Fruit fly (Drosophila melanogaster) whole organism, embryonic: ENCODE results near the gene CG11828.

ENCODE experiments used
- CG11504 ChIP-seq: fragments of 200-800 bp; sonication (Bioruptor generic); optimal IDR thresholded peaks from 3 replicates; lab custom pipeline; 2019; ENCODE audit warnings: missing biosample characterization, mild to moderate bottlenecking, missing genetic modification characterization, moderate library complexity
- CG13296 ChIP-seq: fragments of 200-800 bp; sonication (Bioruptor generic); optimal IDR thresholded peaks from 3 replicates; lab custom pipeline; 2018; ENCODE audit warnings: missing biosample characterization, mild to moderate bottlenecking, missing genetic modification characterization
- CG14050 ChIP-seq: fragments of 200-800 bp; sonication (Bioruptor generic); IDR thresholded peaks from 3 replicates; pipeline ENCODE4 v1.3.6; 2022; ENCODE audit warnings: missing biosample characterization, missing genetic modification characterization
- CG15073 ChIP-seq: fragments of 200-800 bp; sonication (Bioruptor generic); optimal IDR thresholded peaks from 2 replicates; lab custom pipeline; 2016; ENCODE audit warnings: missing biosample characterization, missing genetic modification characterization
- CG16815 ChIP-seq: fragments of 200-800 bp; sonication (Bioruptor generic); optimal IDR thresholded peaks from 3 replicates; lab custom pipeline; 2017; ENCODE audit warnings: missing biosample characterization, mild to moderate bottlenecking, missing genetic modification characterization
- CG2120 ChIP-seq: fragments of 200-800 bp; sonication (Bioruptor generic); optimal IDR thresholded peaks from 3 replicates; lab custom pipeline; 2016; ENCODE audit warnings: missing biosample characterization, missing genetic modification characterization
- CG31365 ChIP-seq: fragments of 200-800 bp; sonication (Bioruptor generic); optimal IDR thresholded peaks from 2 replicates; lab custom pipeline; 2018; ENCODE audit warnings: missing biosample characterization, mild to moderate bottlenecking, missing genetic modification characterization
- CG34422 ChIP-seq: fragments of 200-800 bp; sonication (Bioruptor generic); IDR thresholded peaks from 3 replicates; pipeline ENCODE4 v1.3.6; 2022; ENCODE audit warnings: missing biosample characterization, missing genetic modification characterization
- CG4328 ChIP-seq: fragments of 200-800 bp; sonication (Bioruptor generic); optimal IDR thresholded peaks from 3 replicates; lab custom pipeline; 2017; ENCODE audit warnings: missing biosample characterization, missing genetic modification reagents, missing genetic modification characterization
- CG5953 ChIP-seq: fragments of 200-800 bp; sonication (Bioruptor generic); IDR thresholded peaks from 2 replicates; pipeline ENCODE4 v1.3.6; 2022; ENCODE audit warnings: missing biosample characterization, missing genetic modification characterization
- CG8290 ChIP-seq, 3 experiments: fragments of 200-800 bp; sonication (Bioruptor generic); optimal IDR thresholded peaks; 2 replicates each; lab custom pipeline; 2016 to 2019; ENCODE audit warnings: missing biosample characterization in 3 of 3, missing genetic modification characterization in 3 of 3, mild to moderate bottlenecking in 2 of 3, moderate library complexity in 1 of 3
- CTCF ChIP-seq: fragments of 200-800 bp; sonication (Bioruptor generic); optimal IDR thresholded peaks from 2 replicates; lab custom pipeline; 2017; ENCODE audit warnings: missing biosample characterization, mild to moderate bottlenecking, missing genetic modification characterization, moderate library complexity
- Dp ChIP-seq: fragments of 200-800 bp; sonication (Bioruptor generic); optimal IDR thresholded peaks from 2 replicates; lab custom pipeline; 2018; ENCODE audit warnings: missing biosample characterization, mild to moderate bottlenecking, missing genetic modification characterization, moderate library complexity
- Fer2 ChIP-seq: fragments of 200-800 bp; sonication (Bioruptor generic); optimal IDR thresholded peaks from 2 replicates; lab custom pipeline; 2018; ENCODE audit warnings: missing biosample characterization, mild to moderate bottlenecking, missing genetic modification characterization, moderate library complexity
- HLH4C ChIP-seq: fragments of 200-800 bp; sonication (Bioruptor generic); IDR thresholded peaks from 3 replicates; pipeline ENCODE4 v1.3.6; 2022; ENCODE audit warnings: missing biosample characterization, missing genetic modification characterization; ENCODE audit not compliant: partially characterized antibody
- Hand ChIP-seq: fragments of 200-800 bp; sonication (Bioruptor generic); optimal IDR thresholded peaks from 2 replicates; lab custom pipeline; 2017; ENCODE audit warnings: mild to moderate bottlenecking, missing biosample characterization, missing genetic modification reagents, missing genetic modification characterization
- HmgZ ChIP-seq: fragments of 200-800 bp; sonication (Bioruptor generic); optimal IDR thresholded peaks from 2 replicates; lab custom pipeline; 2018; ENCODE audit warnings: missing biosample characterization, mild to moderate bottlenecking, missing genetic modification characterization
- Hr39 ChIP-seq: fragments of >200 bp; optimal IDR thresholded peaks from 2 replicates; lab custom pipeline; 2017
- Hsf ChIP-seq: fragments of 200-800 bp; sonication (Bioruptor generic); optimal IDR thresholded peaks from 3 replicates; lab custom pipeline; 2016; ENCODE audit warnings: missing biosample characterization, missing genetic modification characterization
- Lpt ChIP-seq: fragments of >200 bp; optimal IDR thresholded peaks from 2 replicates; lab custom pipeline; 2018; ENCODE audit warnings: missing biosample characterization, missing genetic modification characterization
- MESR4 ChIP-seq: fragments of 200-800 bp; sonication (Bioruptor generic); optimal IDR thresholded peaks from 2 replicates; lab custom pipeline; 2018; ENCODE audit warnings: missing biosample characterization, mild to moderate bottlenecking, missing genetic modification characterization, moderate library complexity
- NFAT ChIP-seq: fragments of 200-800 bp; sonication (Bioruptor generic); IDR thresholded peaks from 2 replicates; pipeline ENCODE4 v1.3.6; 2022; ENCODE audit warnings: missing biosample characterization, missing genetic modification characterization
- NK7.1 ChIP-seq: fragments of 200-800 bp; sonication (Bioruptor generic); optimal IDR thresholded peaks from 3 replicates; lab custom pipeline; 2016; ENCODE audit warnings: missing biosample characterization, missing genetic modification characterization
- Rfx ChIP-seq: fragments of 200-800 bp; sonication (Bioruptor generic); IDR thresholded peaks from 2 replicates; pipeline ENCODE4 v1.3.6; 2022; ENCODE audit warnings: missing biosample characterization, missing genetic modification characterization
- Stat92E ChIP-seq, 3 experiments: fragments of >200 bp in 2 of 3; fragments of 200-800 bp in 1 of 3; sonication (Bioruptor generic) in 1 of 3; optimal IDR thresholded peaks; 2 replicates each; lab custom pipeline; 2017 to 2019; ENCODE audit warnings: missing biosample characterization in 3 of 3, missing genetic modification characterization in 3 of 3, mild to moderate bottlenecking in 1 of 3, moderate library complexity in 1 of 3
- al ChIP-seq: fragments of 200-800 bp; sonication (Bioruptor generic); IDR thresholded peaks from 2 replicates; pipeline ENCODE4 v1.3.6; 2022; ENCODE audit warnings: missing biosample characterization, missing genetic modification characterization
- ash1 ChIP-seq: fragments of 200-800 bp; sonication (Bioruptor generic); optimal IDR thresholded peaks from 2 replicates; lab custom pipeline; 2018; ENCODE audit warnings: missing biosample characterization, mild to moderate bottlenecking, missing genetic modification characterization
- bab2 ChIP-seq: fragments of 200-800 bp; sonication (Bioruptor generic); optimal IDR thresholded peaks from 2 replicates; lab custom pipeline; 2016; ENCODE audit warnings: missing biosample characterization, missing genetic modification characterization
- bigmax ChIP-seq: fragments of 200-800 bp; sonication (Bioruptor generic); optimal IDR thresholded peaks from 2 replicates; lab custom pipeline; 2018; ENCODE audit warnings: missing biosample characterization, mild to moderate bottlenecking, missing genetic modification characterization
- cad ChIP-seq: fragments of >200 bp; optimal IDR thresholded peaks from 2 replicates; lab custom pipeline; 2017; ENCODE audit warnings: missing biosample characterization, missing genetic modification characterization
- dmrt99B ChIP-seq: fragments of 200-800 bp; sonication (Bioruptor generic); optimal IDR thresholded peaks from 2 replicates; lab custom pipeline; 2018; ENCODE audit warnings: missing biosample characterization, mild to moderate bottlenecking, missing genetic modification characterization, moderate library complexity
- ftz-f1 ChIP-seq: fragments of 200-800 bp; sonication (Bioruptor generic); optimal IDR thresholded peaks from 2 replicates; lab custom pipeline; 2016; ENCODE audit warnings: missing biosample characterization, missing genetic modification characterization
- gem ChIP-seq: fragments of 200-800 bp; sonication (Bioruptor generic); optimal IDR thresholded peaks from 2 replicates; lab custom pipeline; 2019; ENCODE audit warnings: missing biosample characterization, mild to moderate bottlenecking, missing genetic modification characterization, moderate library complexity
- gfzf ChIP-seq: fragments of 200-800 bp; sonication (Bioruptor generic); optimal IDR thresholded peaks from 2 replicates; lab custom pipeline; 2016; ENCODE audit warnings: missing biosample characterization, mild to moderate bottlenecking, missing genetic modification characterization, moderate library complexity
- gt ChIP-seq: fragments of 200-800 bp; sonication (Bioruptor generic); IDR thresholded peaks from 2 replicates; pipeline ENCODE4 v1.3.6; 2022; ENCODE audit warnings: missing biosample characterization, missing genetic modification characterization
- hkb ChIP-seq, 2 experiments: fragments of 200-800 bp in 1 of 2; fragments of >200 bp in 1 of 2; sonication (Bioruptor generic) in 1 of 2; IDR thresholded peaks in 1 of 2; optimal IDR thresholded peaks in 1 of 2; 2 replicates each; pipeline versions ENCODE4 v1.3.6 to Lab custom; 2017 to 2022; ENCODE audit warnings: missing biosample characterization in 1 of 2, missing genetic modification characterization in 1 of 2
- ind ChIP-seq: fragments of 200-800 bp; sonication (Bioruptor generic); optimal IDR thresholded peaks from 3 replicates; lab custom pipeline; 2016; ENCODE audit warnings: missing biosample characterization, missing genetic modification characterization
- jing ChIP-seq: fragments of 200-800 bp; sonication (Bioruptor generic); optimal IDR thresholded peaks from 2 replicates; lab custom pipeline; 2018; ENCODE audit warnings: missing biosample characterization, mild to moderate bottlenecking, missing genetic modification characterization
- lab ChIP-seq: fragments of 200-800 bp; sonication (Bioruptor generic); optimal IDR thresholded peaks from 3 replicates; lab custom pipeline; 2017; ENCODE audit warnings: missing biosample characterization, missing genetic modification characterization, mild to moderate bottlenecking, moderate library complexity, missing genetic modification reagents
- nerfin-1 ChIP-seq: fragments of 200-800 bp; sonication (Bioruptor generic); optimal IDR thresholded peaks from 3 replicates; lab custom pipeline; 2019; ENCODE audit warnings: missing biosample characterization, mild to moderate bottlenecking, missing genetic modification characterization, moderate library complexity
- onecut ChIP-seq: fragments of 200-800 bp; sonication (Bioruptor generic); IDR thresholded peaks from 2 replicates; pipeline ENCODE4 v1.3.6; 2022; ENCODE audit warnings: missing biosample characterization, missing genetic modification characterization
- p53 ChIP-seq: fragments of 200-800 bp; sonication (Bioruptor generic); optimal IDR thresholded peaks from 2 replicates; lab custom pipeline; 2016; ENCODE audit warnings: missing biosample characterization, missing genetic modification characterization
- pan ChIP-seq, 4 experiments: fragments of >200 bp in 3 of 4; fragments of 200-800 bp in 1 of 4; sonication (Bioruptor generic) in 1 of 4; optimal IDR thresholded peaks in 3 of 4; IDR thresholded peaks in 1 of 4; 2 replicates each; pipeline versions ENCODE4 v1.3.6 to Lab custom; 2017 to 2022; ENCODE audit warnings: missing biosample characterization in 2 of 4, missing genetic modification characterization in 2 of 4, mixed read lengths in 1 of 4
- pho ChIP-seq: fragments of 200-800 bp; sonication (Bioruptor generic); optimal IDR thresholded peaks from 2 replicates; lab custom pipeline; 2016; ENCODE audit warnings: missing biosample characterization, missing genetic modification characterization
- pros ChIP-seq: fragments of 200-800 bp; sonication (Bioruptor generic); optimal IDR thresholded peaks from 3 replicates; lab custom pipeline; 2019; ENCODE audit warnings: missing biosample characterization, mild to moderate bottlenecking, missing genetic modification characterization, moderate library complexity
- sisA ChIP-seq: fragments of 200-800 bp; sonication (Bioruptor generic); IDR thresholded peaks from 2 replicates; pipeline ENCODE4 v1.3.6; 2022; ENCODE audit warnings: missing biosample characterization, missing genetic modification characterization
- stwl ChIP-seq: fragments of 200-800 bp; sonication (Bioruptor generic); optimal IDR thresholded peaks from 3 replicates; lab custom pipeline; 2018; ENCODE audit warnings: missing biosample characterization, mild to moderate bottlenecking, missing genetic modification characterization, moderate library complexity
- sug ChIP-seq: fragments of 200-800 bp; optimal IDR thresholded peaks from 2 replicates; lab custom pipeline; 2019; ENCODE audit warnings: missing biosample characterization, mild to moderate bottlenecking, missing genetic modification characterization, moderate library complexity
- tgo ChIP-seq: fragments of 200-800 bp; sonication (Bioruptor generic); IDR thresholded peaks from 3 replicates; pipeline ENCODE4 v1.3.6; 2022; ENCODE audit warnings: missing biosample characterization, missing genetic modification characterization
- vfl ChIP-seq: fragments of 200-800 bp; sonication (Bioruptor generic); optimal IDR thresholded peaks from 2 replicates; lab custom pipeline; 2016; ENCODE audit warnings: missing biosample characterization, missing genetic modification characterization
- z ChIP-seq: fragments of 200-800 bp; sonication (Bioruptor generic); IDR thresholded peaks from 3 replicates; pipeline ENCODE4 v1.3.6; 2022; ENCODE audit warnings: missing biosample characterization, missing genetic modification characterization

The CG11828 gene

dm6 chr3R:28959105-28959504, 36.3 kb downstream of the CG11828 start (continued):
- TF ChIP-seq CG15073 (GFP tag; lab: Kevin White, UChicago) (no peak), CG11504 (peak; percentile 70), pan (optimal IDR thresholded peaks at IDR 0.05; lab: Kevin White, UChicago) (no peak), pan (GFP tag; optimal IDR thresholded peaks at IDR 0.05 in 1 of 2, IDR thresholded peaks at IDR 0.05 in 1 of 2) (peak in 1 of 2 experiments; percentile 44), Hr39 (lab: Kevin White, UChicago) (no peak), CTCF (GFP tag; lab: Kevin White, UChicago) (no peak), jing (GFP tag; lab: Kevin White, UChicago) (no peak), p53 (GFP tag; lab: Kevin White, UChicago) (no peak), gfzf (no peak), ind (peak; percentile 22), CG8290 (GFP tag; optimal IDR thresholded peaks at IDR 0.05; lab: Kevin White, UChicago) (no peak), CG8290 (tag; optimal IDR thresholded peaks at IDR 0.05; lab: Kevin White, UChicago) (no peak), stwl (no peak), z (GFP tag; lab: Robert Waterston, UW) (no peak), CG13296 (peak; percentile 59), nerfin-1 (tag; lab: Kevin White, UChicago) (no peak), CG5953 (GFP tag; lab: Robert Waterston, UW) (no peak), Dp (no peak), gem (tag; lab: Kevin White, UChicago) (peak; percentile 70), pho (GFP tag; lab: Kevin White, UChicago) (no peak), MESR4 (GFP tag; lab: Kevin White, UChicago) (no peak), CG2120 (peak; percentile 64), onecut (GFP tag; lab: Robert Waterston, UW) (no peak), Stat92E (GFP tag; optimal IDR thresholded peaks at IDR 0.05; lab: Kevin White, UChicago) (no peak), CG4328 (no peak), HLH4C (no peak), Lpt (GFP tag; lab: Kevin White, UChicago) (no peak), vfl (no peak), hkb (optimal IDR thresholded peaks at IDR 0.05; lab: Kevin White, UChicago) (no peak), hkb (GFP tag; IDR thresholded peaks at IDR 0.05; lab: Robert Waterston, UW) (peak; percentile 34; the same call in 1 of the 2 replicates), ash1 (GFP tag; lab: Kevin White, UChicago) (no peak), dmrt99B (peak; percentile 64), cad (GFP tag; lab: Kevin White, UChicago) (no peak), sug (peak; percentile 27), al (GFP tag; lab: Robert Waterston, UW) (0 out of 2 replicates have a peak, but pooled peaks have one; percentile 4), NK7.1 (GFP tag; lab: Kevin White, UChicago) (no peak), Fer2 (tag; lab: Kevin White, UChicago) (no peak), NFAT (GFP tag; lab: Robert Waterston, UW) (no peak), CG34422 (GFP tag; lab: Robert Waterston, UW) (no peak), HmgZ (tag; lab: Kevin White, UChicago) (no peak), CG14050 (GFP tag; lab: Robert Waterston, UW) (no peak), CG31365 (no peak), CG16815 (GFP tag; lab: Kevin White, UChicago) (no peak), ftz-f1 (GFP tag; lab: Kevin White, UChicago) (no peak), bab2 (GFP tag; lab: Kevin White, UChicago) (no peak), lab (GFP tag; lab: Kevin White, UChicago) (peak; percentile 74), Hand (GFP tag; lab: Kevin White, UChicago) (peak; percentile 41), gt (GFP tag; lab: Robert Waterston, UW) (no peak), sisA (GFP tag; lab: Robert Waterston, UW) (no peak), bigmax (GFP tag; lab: Kevin White, UChicago) (no peak), Rfx (GFP tag; lab: Robert Waterston, UW) (no peak), pros (no peak), tgo (0 out of 3 replicates have a peak, but pooled peaks have one; percentile 29), Hsf (no peak)
